Worm (Caenorhabditis elegans): ENCODE measurements around the gene unc-46.

- TF ChIP-seq unc-62 (GFP tag; optimal IDR thresholded peaks at IDR 0.05) (no peak), Y95B8A.8 (GFP tag; IDR thresholded peaks at IDR 0.05) (no peak), atf-7 (tag; optimal IDR thresholded peaks at IDR 0.05) (no peak), Y53F4B.3 (GFP tag; IDR thresholded peaks at IDR 0.05) (no peak), K11D2.4 (GFP tag; IDR thresholded peaks at IDR 0.05) (no peak), lin-54 (GFP tag; optimal IDR thresholded peaks at IDR 0.05) (peak; percentile 12), ztf-3 (GFP tag; optimal IDR thresholded peaks at IDR 0.05) (no peak), B0019.2 (GFP tag; conservative IDR thresholded peaks at IDR 0.05) (no peak), ztf-26 (tag; optimal IDR thresholded peaks at IDR 0.05) (no peak), tbp1 (GFP tag; optimal IDR thresholded peaks at IDR 0.05) (no peak), xnd-1 (tag; optimal IDR thresholded peaks at IDR 0.05) (no peak), attf-3 (GFP tag; conservative IDR thresholded peaks at IDR 0.05) (no peak), ama-1 (optimal IDR thresholded peaks at IDR 0.05) (no peak), ama-1 (GFP tag; optimal IDR thresholded peaks at IDR 0.05) (no peak)
Observed at ce11 chrV:5080853-5081338, 17.9 kb downstream of the unc-46 start, which contains the start of gene Y58A7A.3.

Measured in whole organism, young adult.